Worm (Caenorhabditis elegans) whole organism, mixed stage, embryonic: ENCODE measurements around the gene fut-4.

ENCODE experiments used
- blmp-1 ChIP-seq: fragments of 150-350 bp; optimal IDR thresholded peaks from 2 replicates; lab custom pipeline; 2014; ENCODE audit warnings: missing biosample characterization, missing genetic modification characterization
- cnd-1 ChIP-seq: fragments of 200-800 bp; sonication (Bioruptor generic); optimal IDR thresholded peaks from 2 replicates; lab custom pipeline; 2018; ENCODE audit warnings: mild to moderate bottlenecking, missing genetic modification characterization, missing compliant biosample characterization
- drap-1 ChIP-seq: fragments of 200-800 bp; sonication (Bioruptor generic); optimal IDR thresholded peaks from 3 replicates; lab custom pipeline; 2018; ENCODE audit warnings: mild to moderate bottlenecking, missing genetic modification characterization, missing compliant biosample characterization
- elt-3 ChIP-seq: fragments of 150-350 bp; optimal IDR thresholded peaks from 2 replicates; lab custom pipeline; 2014; ENCODE audit warnings: missing biosample characterization, missing genetic modification characterization
- lsy-2 ChIP-seq: fragments of 150-350 bp; optimal IDR thresholded peaks from 2 replicates; lab custom pipeline; 2014; ENCODE audit warnings: missing biosample characterization, missing genetic modification characterization
- nhr-12 ChIP-seq: fragments of 150-350 bp; optimal IDR thresholded peaks from 2 replicates; lab custom pipeline; 2014; ENCODE audit warnings: missing biosample characterization, missing genetic modification characterization
- nhr-237 ChIP-seq: fragments of 150-350 bp; optimal IDR thresholded peaks from 2 replicates; lab custom pipeline; 2014; ENCODE audit warnings: missing biosample characterization, missing genetic modification characterization
- pha-4 ChIP-seq: fragments of 150-350 bp; optimal IDR thresholded peaks from 2 replicates; lab custom pipeline; 2018; ENCODE audit warnings: missing biosample characterization, missing genetic modification reagents, missing genetic modification characterization
- snpc-4 ChIP-seq: fragments of 150-350 bp; optimal IDR thresholded peaks from 2 replicates; lab custom pipeline; 2014; ENCODE audit warnings: missing biosample characterization, missing genetic modification characterization
- unc-62 ChIP-seq: fragments of 150-350 bp; optimal IDR thresholded peaks from 2 replicates; lab custom pipeline; 2014; ENCODE audit warnings: missing biosample characterization, missing genetic modification reagents, missing genetic modification characterization

DNA sequence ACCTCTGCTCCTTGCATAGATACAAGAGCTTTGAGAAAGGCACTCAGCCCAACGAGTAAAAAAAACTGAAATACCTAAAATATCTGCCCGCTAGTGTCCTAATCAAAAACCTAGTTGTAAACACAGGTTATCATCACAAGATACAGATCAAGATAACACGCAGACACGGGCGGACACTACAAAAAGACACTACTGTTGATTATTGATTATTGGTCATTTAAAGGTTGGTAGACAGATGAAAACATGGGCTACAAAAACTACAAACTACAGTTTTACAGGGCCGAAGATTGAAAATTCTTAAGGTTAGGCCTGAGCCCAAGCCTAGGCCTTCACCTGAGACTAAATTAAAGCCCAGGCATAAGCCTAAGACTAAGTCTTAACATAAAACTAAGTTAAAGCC is 36.5 kb upstream of the fut-4 start:
- TF ChIP-seq nhr-237 (tag; lab: Kevin White, UChicago) (no peak), unc-62 (GFP tag; lab: Kevin White, UChicago) (no peak), drap-1 (GFP tag; lab: Kevin White, UChicago) (no peak), snpc-4 (tag; lab: Kevin White, UChicago) (no peak), lsy-2 (tag; lab: Kevin White, UChicago) (no peak), pha-4 (no peak), blmp-1 (tag; lab: Kevin White, UChicago) (no peak), cnd-1 (tag; lab: Kevin White, UChicago) (no peak), elt-3 (no peak), nhr-12 (no peak)
